Fruit fly (Drosophila melanogaster) whole organism, embryonic: ENCODE data around the gene CG31360.

Experiments
- Aef1 ChIP-seq: fragments of 200-800 bp; sonication (Bioruptor generic); IDR thresholded peaks from 3 replicates; pipeline ENCODE4 v1.3.6; 2022; ENCODE audit warnings: missing biosample characterization, missing genetic modification characterization
- CG10267 ChIP-seq: fragments of 200-800 bp; sonication (Bioruptor generic); optimal IDR thresholded peaks from 2 replicates; lab custom pipeline; 2018; ENCODE audit warnings: missing biosample characterization, mild to moderate bottlenecking, missing genetic modification characterization, moderate library complexity
- CG10979 ChIP-seq: fragments of 200-800 bp; sonication (Bioruptor generic); optimal IDR thresholded peaks from 2 replicates; lab custom pipeline; 2018; ENCODE audit warnings: missing biosample characterization, mild to moderate bottlenecking, missing genetic modification characterization, moderate library complexity
- CG11456 ChIP-seq: fragments of 200-800 bp; sonication (Bioruptor generic); IDR thresholded peaks from 3 replicates; pipeline ENCODE4 v1.3.6; 2022; ENCODE audit warnings: missing biosample characterization, missing genetic modification characterization
- CG12769 ChIP-seq: fragments of 200-800 bp; sonication (Bioruptor generic); optimal IDR thresholded peaks from 2 replicates; lab custom pipeline; 2019; ENCODE audit warnings: missing biosample characterization, mild to moderate bottlenecking, missing genetic modification characterization, moderate library complexity
- CG13287 ChIP-seq: fragments of 200-800 bp; sonication (Bioruptor generic); IDR thresholded peaks from 2 replicates; pipeline ENCODE4 v1.3.6; 2022; ENCODE audit warnings: missing biosample characterization, missing genetic modification characterization; ENCODE audit not compliant: partially characterized antibody
- CG13424 ChIP-seq: fragments of 200-800 bp; sonication (Bioruptor generic); optimal IDR thresholded peaks from 2 replicates; lab custom pipeline; 2019; ENCODE audit warnings: missing biosample characterization, mild to moderate bottlenecking, missing genetic modification characterization, moderate library complexity
- CG16815 ChIP-seq: fragments of 200-800 bp; sonication (Bioruptor generic); optimal IDR thresholded peaks from 3 replicates; lab custom pipeline; 2017; ENCODE audit warnings: missing biosample characterization, mild to moderate bottlenecking, missing genetic modification characterization
- CG4404 ChIP-seq: fragments of 200-800 bp; sonication (Bioruptor generic); IDR thresholded peaks from 2 replicates; pipeline ENCODE4 v1.3.6; 2022; ENCODE audit warnings: missing biosample characterization, missing genetic modification characterization
- CG4730 ChIP-seq: fragments of 200-800 bp; sonication (Bioruptor generic); IDR thresholded peaks from 2 replicates; pipeline ENCODE4 v1.3.6; 2022; ENCODE audit warnings: missing biosample characterization, missing genetic modification characterization
- CG5180 ChIP-seq: fragments of 200-800 bp; sonication (Bioruptor generic); optimal IDR thresholded peaks from 3 replicates; lab custom pipeline; 2017; ENCODE audit warnings: missing biosample characterization, missing genetic modification characterization, mild to moderate bottlenecking, moderate library complexity, missing genetic modification reagents
- CG5245 ChIP-seq: fragments of 200-800 bp; sonication (Bioruptor generic); optimal IDR thresholded peaks from 3 replicates; lab custom pipeline; 2016; ENCODE audit warnings: missing biosample characterization, missing genetic modification characterization
- CG6813 ChIP-seq: fragments of 200-800 bp; sonication (Bioruptor generic); optimal IDR thresholded peaks from 2 replicates; lab custom pipeline; 2017; ENCODE audit warnings: missing biosample characterization, missing genetic modification characterization, mild to moderate bottlenecking, moderate library complexity, missing genetic modification reagents
- CG8478 ChIP-seq: fragments of >200 bp; optimal IDR thresholded peaks from 2 replicates; lab custom pipeline; 2018
- CG8924 ChIP-seq: fragments of 200-800 bp; optimal IDR thresholded peaks from 3 replicates; lab custom pipeline; 2019; ENCODE audit warnings: missing biosample characterization, mild to moderate bottlenecking, missing genetic modification characterization, moderate library complexity
- CG8944 ChIP-seq: fragments of 200-800 bp; sonication (Bioruptor generic); optimal IDR thresholded peaks from 3 replicates; lab custom pipeline; 2016; ENCODE audit warnings: missing biosample characterization, missing genetic modification characterization
- Chrac-16 ChIP-seq: fragments of 200-800 bp; sonication (Bioruptor generic); optimal IDR thresholded peaks from 3 replicates; lab custom pipeline; 2016; ENCODE audit warnings: missing biosample characterization, missing genetic modification characterization
- E2f2 ChIP-seq: fragments of 200-800 bp; sonication (Bioruptor generic); IDR thresholded peaks from 2 replicates; pipeline ENCODE4 v1.3.6; 2022; ENCODE audit warnings: missing biosample characterization, missing genetic modification characterization
- Eip74EF ChIP-seq, 2 experiments: fragments of 200-800 bp in 1 of 2; fragments of >200 bp in 1 of 2; sonication (Bioruptor generic) in 1 of 2; optimal IDR thresholded peaks; 2 replicates each; lab custom pipeline; 2017 to 2019; ENCODE audit warnings: missing biosample characterization in 2 of 2, missing genetic modification characterization in 2 of 2, mild to moderate bottlenecking in 1 of 2, moderate library complexity in 1 of 2
- Fer3 ChIP-seq: fragments of 200-800 bp; sonication (Bioruptor generic); optimal IDR thresholded peaks from 2 replicates; lab custom pipeline; 2018; ENCODE audit warnings: missing biosample characterization, mild to moderate bottlenecking, missing genetic modification characterization, moderate library complexity
- HHEX ChIP-seq: fragments of 200-800 bp; sonication (Bioruptor generic); optimal IDR thresholded peaks from 3 replicates; lab custom pipeline; 2017; ENCODE audit warnings: missing biosample characterization, mild to moderate bottlenecking, missing genetic modification characterization, missing genetic modification reagents
- Max ChIP-seq: fragments of 200-800 bp; sonication (Bioruptor generic); optimal IDR thresholded peaks from 2 replicates; lab custom pipeline; 2016; ENCODE audit warnings: missing biosample characterization, mild to moderate bottlenecking, missing genetic modification characterization
- Oli ChIP-seq: fragments of 200-800 bp; sonication (Bioruptor generic); optimal IDR thresholded peaks from 2 replicates; lab custom pipeline; 2018; ENCODE audit warnings: missing biosample characterization, mild to moderate bottlenecking, missing genetic modification characterization, moderate library complexity
- PHDP ChIP-seq: fragments of 200-800 bp; sonication (Bioruptor generic); optimal IDR thresholded peaks from 3 replicates; lab custom pipeline; 2018; ENCODE audit warnings: missing biosample characterization, mild to moderate bottlenecking, missing genetic modification characterization, moderate library complexity
- Tbp ChIP-seq: fragments of >200 bp; optimal IDR thresholded peaks from 2 replicates; lab custom pipeline; 2018; ENCODE audit warnings: missing biosample characterization, missing genetic modification characterization
- Vsx1 ChIP-seq: fragments of 200-800 bp; sonication (Bioruptor generic); optimal IDR thresholded peaks from 2 replicates; lab custom pipeline; 2017; ENCODE audit warnings: missing biosample characterization, mild to moderate bottlenecking, missing genetic modification characterization, missing genetic modification reagents
- YL-1 ChIP-seq: fragments of 200-800 bp; sonication (Bioruptor generic); optimal IDR thresholded peaks from 3 replicates; lab custom pipeline; 2017; ENCODE audit warnings: missing biosample characterization, mild to moderate bottlenecking, missing genetic modification characterization
- bab2 ChIP-seq: fragments of 200-800 bp; sonication (Bioruptor generic); optimal IDR thresholded peaks from 2 replicates; lab custom pipeline; 2016; ENCODE audit warnings: missing biosample characterization, missing genetic modification characterization
- chif ChIP-seq, 2 experiments: fragments of 200-800 bp; sonication (Bioruptor generic); optimal IDR thresholded peaks; 3 replicates each; lab custom pipeline; 2016; ENCODE audit warnings: missing biosample characterization in 2 of 2, missing genetic modification characterization in 2 of 2
- dysf ChIP-seq: fragments of 200-800 bp; sonication (Bioruptor generic); IDR thresholded peaks from 3 replicates; pipeline ENCODE4 v1.3.6; 2022; ENCODE audit warnings: missing biosample characterization, missing genetic modification characterization
- en ChIP-seq: fragments of 200-800 bp; sonication (Bioruptor generic); optimal IDR thresholded peaks from 2 replicates; lab custom pipeline; 2016; ENCODE audit warnings: missing biosample characterization, missing genetic modification characterization
- ewg ChIP-seq: fragments of 200-800 bp; sonication (Bioruptor generic); optimal IDR thresholded peaks from 3 replicates; lab custom pipeline; 2017; ENCODE audit warnings: mild to moderate bottlenecking, missing biosample characterization, missing genetic modification reagents, missing genetic modification characterization
- eyg ChIP-seq: fragments of 200-800 bp; sonication (Bioruptor generic); optimal IDR thresholded peaks from 3 replicates; lab custom pipeline; 2016; ENCODE audit warnings: missing biosample characterization, missing genetic modification characterization
- fu2 ChIP-seq: fragments of 200-800 bp; sonication (Bioruptor generic); optimal IDR thresholded peaks from 2 replicates; lab custom pipeline; 2016; ENCODE audit warnings: missing biosample characterization, missing genetic modification characterization
- gro ChIP-seq: fragments of 200-800 bp; sonication (Bioruptor generic); optimal IDR thresholded peaks from 2 replicates; lab custom pipeline; 2016; ENCODE audit warnings: missing biosample characterization, missing genetic modification characterization
- insv ChIP-seq, 2 experiments: fragments of 200-800 bp; sonication (Bioruptor generic); optimal IDR thresholded peaks; 3 replicates each; lab custom pipeline; 2016 to 2018; ENCODE audit warnings: missing biosample characterization in 2 of 2, missing genetic modification characterization in 2 of 2
- kay ChIP-seq: fragments of 200-800 bp; sonication (Bioruptor generic); optimal IDR thresholded peaks from 2 replicates; lab custom pipeline; 2016; ENCODE audit warnings: missing biosample characterization, missing genetic modification characterization
- kni ChIP-seq: fragments of 200-800 bp; sonication (Bioruptor generic); optimal IDR thresholded peaks from 3 replicates; lab custom pipeline; 2017; ENCODE audit warnings: mild to moderate bottlenecking, missing biosample characterization, missing genetic modification reagents, missing genetic modification characterization
- knrl ChIP-seq: fragments of 200-800 bp; sonication (Bioruptor generic); IDR thresholded peaks from 3 replicates; pipeline ENCODE4 v1.3.6; 2022; ENCODE audit warnings: missing biosample characterization, missing genetic modification characterization; ENCODE audit not compliant: partially characterized antibody
- lilli ChIP-seq: fragments of 200-800 bp; sonication (Bioruptor generic); optimal IDR thresholded peaks from 3 replicates; lab custom pipeline; 2016; ENCODE audit warnings: missing biosample characterization, missing genetic modification characterization
- lmd ChIP-seq: fragments of 200-800 bp; sonication (Bioruptor generic); IDR thresholded peaks from 2 replicates; pipeline ENCODE4 v1.3.6; 2022; ENCODE audit warnings: missing biosample characterization, missing genetic modification characterization
- mam ChIP-seq: fragments of 200-800 bp; sonication (Bioruptor generic); optimal IDR thresholded peaks from 3 replicates; lab custom pipeline; 2016; ENCODE audit warnings: missing biosample characterization, missing genetic modification characterization
- nmo ChIP-seq: fragments of 200-800 bp; sonication (Bioruptor generic); optimal IDR thresholded peaks from 2 replicates; lab custom pipeline; 2018; ENCODE audit warnings: missing biosample characterization, mild to moderate bottlenecking, missing genetic modification characterization, moderate library complexity
- org-1 ChIP-seq: fragments of 200-800 bp; sonication (Bioruptor generic); optimal IDR thresholded peaks from 2 replicates; lab custom pipeline; 2017; ENCODE audit warnings: missing biosample characterization, missing genetic modification characterization
- prd ChIP-seq, 3 experiments: fragments of >200 bp in 2 of 3; fragments of 200-800 bp in 1 of 3; sonication (Bioruptor generic) in 1 of 3; optimal IDR thresholded peaks in 2 of 3; IDR thresholded peaks in 1 of 3; 2 replicates in 2 of 3; 3 replicates in 1 of 3; pipeline versions ENCODE4 v1.3.6 to Lab custom; 2017 to 2022; ENCODE audit warnings: missing biosample characterization in 1 of 3, missing genetic modification characterization in 1 of 3
- row ChIP-seq: fragments of 200-800 bp; sonication (Bioruptor generic); IDR thresholded peaks from 3 replicates; pipeline ENCODE4 v1.3.6; 2022; ENCODE audit warnings: missing biosample characterization, missing genetic modification characterization
- schlank ChIP-seq: fragments of 200-800 bp; sonication (Bioruptor generic); optimal IDR thresholded peaks from 2 replicates; lab custom pipeline; 2018; ENCODE audit warnings: missing biosample characterization, mild to moderate bottlenecking, missing genetic modification characterization
- tin ChIP-seq: fragments of 200-800 bp; sonication (Bioruptor generic); optimal IDR thresholded peaks from 3 replicates; lab custom pipeline; 2016; ENCODE audit warnings: missing biosample characterization, missing genetic modification characterization
- unpg ChIP-seq: fragments of 200-800 bp; sonication (Bioruptor generic); optimal IDR thresholded peaks from 3 replicates; lab custom pipeline; 2018; ENCODE audit warnings: missing biosample characterization, mild to moderate bottlenecking, missing genetic modification characterization, moderate library complexity

The CG31360 gene

dm6 chr3R:17680639-17681302 is 4.1 kb upstream of the CG31360 start (continued):
- peak; percentile 55 for TF ChIP-seq HHEX (GFP tag; lab: Kevin White, UChicago)
- TF ChIP-seq CG13424 (tag; lab: Kevin White, UChicago) = peak; percentile 57
- TF ChIP-seq CG8478 (lab: Kevin White, UChicago) = no peak
- peak; percentile 68 for TF ChIP-seq CG12769 (tag; lab: Kevin White, UChicago)
- no peak for TF ChIP-seq YL-1 (GFP tag; lab: Kevin White, UChicago)
- TF ChIP-seq CG5180 = peak; percentile 52
- TF ChIP-seq CG8924 (tag; lab: Kevin White, UChicago) = peak; percentile 40
- peak; percentile 57 for TF ChIP-seq Oli (tag; lab: Kevin White, UChicago)
- peak; percentile 16 for TF ChIP-seq ewg (GFP tag; lab: Kevin White, UChicago)
- peak in 1 of 2 experiments; percentile 15 for TF ChIP-seq insv (GFP tag; optimal IDR thresholded peaks at IDR 0.05; lab: Kevin White, UChicago)
- TF ChIP-seq kni (GFP tag; lab: Kevin White, UChicago) = peak; percentile 62
- no peak for TF ChIP-seq Fer3 (tag; lab: Kevin White, UChicago)
- no peak for TF ChIP-seq kay
- TF ChIP-seq nmo = peak; percentile 69
- TF ChIP-seq mam (GFP tag; lab: Kevin White, UChicago) = peak; percentile 4
- TF ChIP-seq CG8944 (GFP tag; lab: Kevin White, UChicago) = no peak
- TF ChIP-seq lmd (GFP tag; lab: Robert Waterston, UW) = peak; percentile 32; the same call in 1 of the 2 replicates
- TF ChIP-seq org-1 (GFP tag; lab: Kevin White, UChicago) = peak; percentile 40
- TF ChIP-seq Chrac-16 = peak; percentile 31
- no peak for TF ChIP-seq CG11456 (GFP tag; lab: Robert Waterston, UW)
- TF ChIP-seq eyg (GFP tag; lab: Kevin White, UChicago) = no peak
- TF ChIP-seq row (GFP tag; lab: Robert Waterston, UW) = peak; percentile 82
- no peak for TF ChIP-seq gro (GFP tag; lab: Kevin White, UChicago)
- peak; percentile 32 for TF ChIP-seq CG16815 (GFP tag; lab: Kevin White, UChicago)
- no peak for TF ChIP-seq CG5245
- TF ChIP-seq chif (GFP tag; optimal IDR thresholded peaks at IDR 0.05; lab: Kevin White, UChicago) = peak in 1 of 2 experiments; percentile 10
- no peak for TF ChIP-seq Aef1 (GFP tag; lab: Robert Waterston, UW)
- no peak for TF ChIP-seq knrl
- peak; percentile 23 for TF ChIP-seq unpg
- TF ChIP-seq tin (GFP tag; lab: Kevin White, UChicago) = peak; percentile 13
- peak; percentile 40 for TF ChIP-seq lilli (GFP tag; lab: Kevin White, UChicago)
- no peak for TF ChIP-seq bab2 (GFP tag; lab: Kevin White, UChicago)
- no peak for TF ChIP-seq CG4404 (GFP tag; lab: Robert Waterston, UW)
- TF ChIP-seq dysf (GFP tag; lab: Robert Waterston, UW) = 0 out of 3 replicates have a peak, but pooled peaks have one; percentile 43
- no peak for TF ChIP-seq en (GFP tag; lab: Kevin White, UChicago)
- TF ChIP-seq Tbp (GFP tag; lab: Kevin White, UChicago) = no peak
- TF ChIP-seq Vsx1 (GFP tag; lab: Kevin White, UChicago) = peak; percentile 83
- TF ChIP-seq CG13287 = no peak
- TF ChIP-seq CG6813 (GFP tag; lab: Kevin White, UChicago) = peak; percentile 17
- TF ChIP-seq PHDP = peak; percentile 22
- TF ChIP-seq schlank (tag; lab: Kevin White, UChicago) = no peak
- peak in 1 of 2 experiments; percentile 25 for TF ChIP-seq Eip74EF (GFP tag; optimal IDR thresholded peaks at IDR 0.05; lab: Kevin White, UChicago)
- peak; percentile 76 for TF ChIP-seq CG10979
- peak; percentile 44 for TF ChIP-seq CG10267 (tag; lab: Kevin White, UChicago)
- TF ChIP-seq fu2 (GFP tag; lab: Kevin White, UChicago) = no peak
- TF ChIP-seq E2f2 = no peak
- no peak for TF ChIP-seq CG4730 (GFP tag; lab: Robert Waterston, UW)
- no peak for TF ChIP-seq prd (optimal IDR thresholded peaks at IDR 0.05; lab: Kevin White, UChicago)
- 0 out of 3 replicates have a peak, but pooled peaks have one; percentile 38 for TF ChIP-seq prd (GFP tag; IDR thresholded peaks at IDR 0.05; lab: Robert Waterston, UW)
- TF ChIP-seq Max = peak; percentile 39
